Fruit fly (Drosophila melanogaster) whole organism, prepupa: ENCODE results near the gene RpL8.

Experiments used
- Blimp-1 ChIP-seq: fragments of 200-800 bp; sonication (Bioruptor generic); optimal IDR thresholded peaks from 3 replicates; lab custom pipeline; 2017; ENCODE audit warnings: missing biosample characterization, missing genetic modification characterization, mild to moderate bottlenecking, moderate library complexity, missing genetic modification reagents
- CG10631 ChIP-seq: fragments of 200-800 bp; sonication (Bioruptor generic); optimal IDR thresholded peaks from 2 replicates; lab custom pipeline; 2016; ENCODE audit warnings: missing biosample characterization, missing genetic modification characterization
- CG10669 ChIP-seq: fragments of 200-800 bp; sonication (Bioruptor generic); optimal IDR thresholded peaks from 3 replicates; lab custom pipeline; 2018; ENCODE audit warnings: missing biosample characterization, mild to moderate bottlenecking, missing genetic modification characterization, moderate library complexity
- CG11762 ChIP-seq: fragments of 200-800 bp; sonication (Bioruptor generic); optimal IDR thresholded peaks from 3 replicates; lab custom pipeline; 2016; ENCODE audit warnings: missing biosample characterization, missing genetic modification characterization; ENCODE audit not compliant: insufficient read depth
- CG11902 ChIP-seq: fragments of 200-800 bp; sonication (Bioruptor generic); optimal IDR thresholded peaks from 3 replicates; lab custom pipeline; 2016; ENCODE audit warnings: missing biosample characterization, missing genetic modification characterization
- CG15336 ChIP-seq: fragments of 200-800 bp; sonication (Bioruptor generic); IDR thresholded peaks from 2 replicates; pipeline ENCODE4 v1.3.6; 2022; ENCODE audit warnings: missing biosample characterization, missing genetic modification characterization
- CG16779 ChIP-seq: fragments of 200-800 bp; sonication (Bioruptor generic); optimal IDR thresholded peaks from 3 replicates; lab custom pipeline; 2017; ENCODE audit warnings: missing biosample characterization, mild to moderate bottlenecking, missing genetic modification characterization
- CG3032 ChIP-seq: fragments of 200-800 bp; optimal IDR thresholded peaks from 2 replicates; lab custom pipeline; 2019; ENCODE audit warnings: missing biosample characterization, mild to moderate bottlenecking, missing genetic modification characterization, moderate library complexity
- CG31627 ChIP-seq: fragments of 200-800 bp; sonication (Bioruptor generic); optimal IDR thresholded peaks from 3 replicates; lab custom pipeline; 2016; ENCODE audit warnings: missing biosample characterization, missing genetic modification characterization
- CG32006 ChIP-seq: fragments of 200-800 bp; sonication (Bioruptor generic); optimal IDR thresholded peaks from 3 replicates; lab custom pipeline; 2017; ENCODE audit warnings: missing biosample characterization, mild to moderate bottlenecking, missing genetic modification characterization
- CG6163 ChIP-seq: fragments of 200-800 bp; sonication (Bioruptor generic); IDR thresholded peaks from 3 replicates; pipeline ENCODE4 v1.3.6; 2022; ENCODE audit warnings: missing biosample characterization, missing genetic modification characterization
- CG6276 ChIP-seq: fragments of 200-800 bp; sonication (Bioruptor generic); optimal IDR thresholded peaks from 2 replicates; lab custom pipeline; 2017; ENCODE audit warnings: missing biosample characterization, mild to moderate bottlenecking, missing genetic modification characterization
- CG6808 ChIP-seq: fragments of 200-800 bp; sonication (Bioruptor generic); optimal IDR thresholded peaks from 3 replicates; lab custom pipeline; 2017; ENCODE audit warnings: missing biosample characterization, missing genetic modification characterization, mild to moderate bottlenecking, moderate library complexity, missing genetic modification reagents
- CG6854 ChIP-seq: fragments of 200-800 bp; sonication (Bioruptor generic); optimal IDR thresholded peaks from 2 replicates; lab custom pipeline; 2017; ENCODE audit warnings: missing biosample characterization, mild to moderate bottlenecking, missing genetic modification characterization
- CG7368 ChIP-seq: fragments of 200-800 bp; sonication (Bioruptor generic); optimal IDR thresholded peaks from 3 replicates; lab custom pipeline; 2016; ENCODE audit warnings: missing biosample characterization, missing genetic modification characterization
- CG8119 ChIP-seq: fragments of 200-800 bp; sonication (Bioruptor generic); IDR thresholded peaks from 3 replicates; pipeline ENCODE4 v1.3.6; 2022; ENCODE audit warnings: missing biosample characterization, missing genetic modification characterization
- CG8319 ChIP-seq: fragments of 200-800 bp; sonication (Bioruptor generic); optimal IDR thresholded peaks from 3 replicates; lab custom pipeline; 2016; ENCODE audit warnings: missing biosample characterization, missing genetic modification characterization
- CG8632 ChIP-seq: fragments of 200-800 bp; sonication (Bioruptor generic); optimal IDR thresholded peaks from 3 replicates; lab custom pipeline; 2016; ENCODE audit warnings: missing biosample characterization, missing genetic modification characterization
- CG9139 ChIP-seq: fragments of 200-800 bp; sonication (Bioruptor generic); optimal IDR thresholded peaks from 3 replicates; lab custom pipeline; 2017; ENCODE audit warnings: missing biosample characterization, mild to moderate bottlenecking, missing genetic modification characterization
- Eip75B ChIP-seq: fragments of 200-800 bp; sonication (Bioruptor generic); optimal IDR thresholded peaks from 3 replicates; lab custom pipeline; 2016; ENCODE audit warnings: missing biosample characterization, missing genetic modification characterization
- Eip78C ChIP-seq: fragments of 200-800 bp; sonication (Bioruptor generic); peaks from one replicate; lab custom pipeline; 2016; ENCODE audit warnings: missing biosample characterization, missing genetic modification characterization
- Eip93F ChIP-seq: fragments of 200-800 bp; sonication (Bioruptor generic); optimal IDR thresholded peaks from 2 replicates; lab custom pipeline; 2016; ENCODE audit warnings: missing biosample characterization, mild to moderate bottlenecking, missing genetic modification characterization
- Ets21C ChIP-seq: fragments of 200-800 bp; sonication (Bioruptor generic); optimal IDR thresholded peaks from 3 replicates; lab custom pipeline; 2016; ENCODE audit warnings: missing biosample characterization, missing genetic modification characterization
- Gug ChIP-seq: fragments of 200-800 bp; sonication (Bioruptor generic); IDR thresholded peaks from 2 replicates; pipeline ENCODE4 v1.3.6; 2022; ENCODE audit warnings: missing biosample characterization, missing genetic modification characterization
- Hr38 ChIP-seq: sonication (Bioruptor generic); optimal IDR thresholded peaks from 2 replicates; lab custom pipeline; 2016; ENCODE audit warnings: missing biosample characterization, missing genetic modification characterization
- Hr39 ChIP-seq: fragments of 200-800 bp; sonication (Bioruptor generic); optimal IDR thresholded peaks from 2 replicates; lab custom pipeline; 2016; ENCODE audit warnings: missing biosample characterization, missing genetic modification characterization
- Hr4 ChIP-seq: fragments of 200-800 bp; sonication (Bioruptor generic); optimal IDR thresholded peaks from 3 replicates; lab custom pipeline; 2016; ENCODE audit warnings: missing biosample characterization, missing genetic modification characterization
- Lpt ChIP-seq: fragments of 200-800 bp; sonication (Bioruptor generic); optimal IDR thresholded peaks from 3 replicates; lab custom pipeline; 2016; ENCODE audit warnings: missing biosample characterization, missing genetic modification characterization
- OdsH ChIP-seq: fragments of 200-800 bp; sonication (Bioruptor generic); optimal IDR thresholded peaks from 3 replicates; lab custom pipeline; 2016; ENCODE audit warnings: missing biosample characterization, missing genetic modification characterization
- Smox ChIP-seq: fragments of 200-800 bp; sonication (Bioruptor generic); optimal IDR thresholded peaks from 3 replicates; lab custom pipeline; 2016; ENCODE audit warnings: missing biosample characterization, missing genetic modification characterization
- Sox102F ChIP-seq: fragments of 200-800 bp; sonication (Bioruptor generic); optimal IDR thresholded peaks from 2 replicates; lab custom pipeline; 2016; ENCODE audit warnings: missing biosample characterization, mild to moderate bottlenecking, missing genetic modification characterization
- Sox14 ChIP-seq: fragments of 200-800 bp; sonication (Bioruptor generic); optimal IDR thresholded peaks from 3 replicates; lab custom pipeline; 2016; ENCODE audit warnings: missing biosample characterization, missing genetic modification characterization
- Sox15 ChIP-seq: fragments of 200-800 bp; sonication (Bioruptor generic); optimal IDR thresholded peaks from 3 replicates; lab custom pipeline; 2016; ENCODE audit warnings: missing biosample characterization, missing genetic modification characterization
- acj6 ChIP-seq: fragments of 200-800 bp; sonication (Bioruptor generic); optimal IDR thresholded peaks from 3 replicates; lab custom pipeline; 2016; ENCODE audit warnings: missing biosample characterization, missing genetic modification characterization
- cyc ChIP-seq: fragments of 200-800 bp; sonication (Bioruptor generic); optimal IDR thresholded peaks from 3 replicates; lab custom pipeline; 2016; ENCODE audit warnings: missing biosample characterization, missing genetic modification characterization
- dac ChIP-seq: fragments of 200-800 bp; sonication (Bioruptor generic); optimal IDR thresholded peaks from 2 replicates; lab custom pipeline; 2017; ENCODE audit warnings: missing biosample characterization, mild to moderate bottlenecking, missing genetic modification characterization
- eg ChIP-seq: fragments of 200-800 bp; sonication (Bioruptor generic); IDR thresholded peaks from 3 replicates; pipeline ENCODE4 v1.3.6; 2022; ENCODE audit warnings: missing biosample characterization, missing genetic modification characterization
- esn ChIP-seq: fragments of 200-800 bp; sonication (Bioruptor generic); optimal IDR thresholded peaks from 2 replicates; lab custom pipeline; 2016; ENCODE audit warnings: missing biosample characterization, mild to moderate bottlenecking, missing genetic modification characterization, moderate library complexity
- fd59A ChIP-seq: fragments of 200-800 bp; sonication (Bioruptor generic); optimal IDR thresholded peaks from 2 replicates; lab custom pipeline; 2017; ENCODE audit warnings: missing biosample characterization, mild to moderate bottlenecking, missing genetic modification characterization, missing genetic modification reagents
- fd85E ChIP-seq: fragments of 200-800 bp; sonication (Bioruptor generic); optimal IDR thresholded peaks from 3 replicates; lab custom pipeline; 2016; ENCODE audit warnings: missing biosample characterization, missing genetic modification characterization
- lz ChIP-seq: fragments of 200-800 bp; sonication (Bioruptor generic); optimal IDR thresholded peaks from 3 replicates; lab custom pipeline; 2016; ENCODE audit warnings: missing biosample characterization, missing genetic modification characterization
- pdm3 ChIP-seq: fragments of 200-800 bp; sonication (Bioruptor generic); optimal IDR thresholded peaks from 3 replicates; lab custom pipeline; 2016; ENCODE audit warnings: missing biosample characterization, missing genetic modification characterization
- ss ChIP-seq, 2 experiments: fragments of 200-800 bp; sonication (Bioruptor generic); optimal IDR thresholded peaks; 2 replicates in 1 of 2; 3 replicates in 1 of 2; lab custom pipeline; 2017 to 2018; ENCODE audit warnings: mild to moderate bottlenecking in 2 of 2, missing biosample characterization in 2 of 2, missing genetic modification characterization in 2 of 2, moderate library complexity in 1 of 2
- svp ChIP-seq: fragments of 200-800 bp; sonication (Bioruptor generic); peaks from one replicate; lab custom pipeline; 2016; ENCODE audit warnings: missing biosample characterization, missing genetic modification characterization
- topi ChIP-seq: fragments of 200-800 bp; sonication (Bioruptor generic); optimal IDR thresholded peaks from 3 replicates; lab custom pipeline; 2016; ENCODE audit warnings: missing biosample characterization, missing genetic modification characterization
- vri ChIP-seq: fragments of 200-800 bp; sonication (Bioruptor generic); optimal IDR thresholded peaks from 3 replicates; lab custom pipeline; 2016; ENCODE audit warnings: missing biosample characterization, mild to moderate bottlenecking, missing genetic modification characterization

The RpL8 gene

DNA sequence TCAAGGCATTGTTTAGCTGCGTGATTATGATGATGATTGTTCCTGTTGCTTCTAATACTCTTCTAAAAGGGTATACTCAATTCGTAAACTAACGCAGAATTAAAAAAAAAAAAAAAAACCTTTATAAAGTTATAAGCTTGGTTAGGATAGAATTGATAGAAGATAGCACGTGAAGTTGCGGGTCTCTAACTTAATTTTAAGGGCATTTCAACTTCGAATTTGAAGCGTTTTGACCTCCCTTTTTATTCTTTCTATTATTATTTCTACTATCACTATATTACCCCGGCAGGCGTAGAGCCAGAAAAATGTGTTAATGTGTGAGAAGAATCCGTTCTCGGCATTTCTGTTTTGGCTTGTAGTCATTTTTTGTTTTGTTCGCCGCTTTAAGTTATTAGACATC, 8.5 kb upstream of the RpL8 start (continued):
- TF ChIP-seq Sox14 (GFP tag; lab: Kevin White, UChicago) = peak; percentile 45
- TF ChIP-seq acj6 (GFP tag; lab: Kevin White, UChicago) = no peak
- no peak for TF ChIP-seq Hr38 (GFP tag; lab: Kevin White, UChicago)
- TF ChIP-seq svp (GFP tag; lab: Kevin White, UChicago) = peak; percentile 60
- peak; percentile 73 for TF ChIP-seq Eip78C
- peak; percentile 38 for TF ChIP-seq topi (GFP tag; lab: Kevin White, UChicago)
- TF ChIP-seq cyc (GFP tag; lab: Kevin White, UChicago) = peak; percentile 40
- TF ChIP-seq CG10631 (GFP tag; lab: Kevin White, UChicago) = peak; percentile 33
- peak; percentile 79 for TF ChIP-seq CG32006
- TF ChIP-seq Blimp-1 (GFP tag; lab: Kevin White, UChicago) = no peak
- no peak for TF ChIP-seq CG6854 (GFP tag; lab: Kevin White, UChicago)
- no peak for TF ChIP-seq CG11902 (GFP tag; lab: Kevin White, UChicago)
- no peak for TF ChIP-seq CG8319 (GFP tag; lab: Kevin White, UChicago)
- peak; percentile 12 for TF ChIP-seq dac (GFP tag; lab: Kevin White, UChicago)
- TF ChIP-seq CG6276 (GFP tag; lab: Kevin White, UChicago) = peak; percentile 70
- TF ChIP-seq CG3032 = no peak
- peak; percentile 66 for TF ChIP-seq Lpt (GFP tag; lab: Kevin White, UChicago)
- TF ChIP-seq CG6808 (GFP tag; lab: Kevin White, UChicago) = no peak
- peak; percentile 74 for TF ChIP-seq CG6163
- no peak for TF ChIP-seq CG9139

DNA sequence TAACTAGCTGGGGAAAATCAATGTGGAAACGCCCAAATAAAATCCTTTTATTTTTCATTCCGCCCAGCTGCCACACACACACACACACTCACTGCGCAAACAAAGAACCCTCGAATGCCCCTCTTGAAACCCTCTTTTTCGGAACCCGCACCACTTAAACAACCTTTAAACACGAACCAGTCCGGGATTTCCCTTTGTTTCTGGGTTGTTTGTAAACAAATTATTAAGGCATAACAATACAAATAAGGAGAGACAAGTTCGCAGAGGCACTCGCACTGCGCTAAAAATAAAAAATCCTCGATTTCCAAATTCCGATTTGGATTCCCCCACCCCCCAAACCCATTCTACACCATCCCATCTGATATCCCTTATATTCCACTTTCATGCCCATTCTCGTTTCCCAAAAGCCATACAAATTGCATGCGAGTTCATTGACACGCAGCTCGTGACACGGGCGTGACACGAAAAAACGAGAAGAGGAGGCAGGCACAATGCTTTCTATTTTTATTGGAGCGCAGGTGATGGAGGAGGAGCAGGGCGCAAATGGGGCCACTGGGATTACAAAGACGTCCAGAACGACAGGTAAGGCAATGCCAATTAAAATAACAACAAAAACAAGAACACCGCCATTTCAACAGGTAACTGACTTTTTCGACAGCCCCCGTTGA, 7.6 kb upstream of the RpL8 start:
- TF ChIP-seq CG31627 (no peak), Hr38 (GFP tag; lab: Kevin White, UChicago) (no peak), Eip78C (peak; percentile 21), Hr4 (GFP tag; lab: Kevin White, UChicago) (no peak), Hr39 (GFP tag; lab: Kevin White, UChicago) (no peak), lz (GFP tag; lab: Kevin White, UChicago) (no peak), Lpt (GFP tag; lab: Kevin White, UChicago) (no peak), Sox102F (GFP tag; lab: Kevin White, UChicago) (peak; percentile 13), CG9139 (no peak), Ets21C (GFP tag; lab: Kevin White, UChicago) (no peak), fd85E (GFP tag; lab: Kevin White, UChicago) (no peak), Sox15 (no peak), eg (no peak), Blimp-1 (GFP tag; lab: Kevin White, UChicago) (no peak), svp (GFP tag; lab: Kevin White, UChicago) (peak; percentile 64), CG15336 (no peak)

- TF ChIP-seq Blimp-1 (GFP tag; lab: Kevin White, UChicago) (peak; percentile 29), CG10669 (GFP tag; lab: Kevin White, UChicago) (peak; percentile 67), fd59A (GFP tag; lab: Kevin White, UChicago) (peak; percentile 36), Hr39 (GFP tag; lab: Kevin White, UChicago) (peak; percentile 72), CG8632 (GFP tag; lab: Kevin White, UChicago) (peak; percentile 69), Smox (GFP tag; lab: Kevin White, UChicago) (peak; percentile 56), dac (GFP tag; lab: Kevin White, UChicago) (peak; percentile 84), CG7368 (GFP tag; lab: Kevin White, UChicago) (peak; percentile 52), CG6276 (GFP tag; lab: Kevin White, UChicago) (peak; percentile 88), OdsH (GFP tag; lab: Kevin White, UChicago) (peak; percentile 76), ss (GFP tag; optimal IDR thresholded peaks at IDR 0.05; lab: Kevin White, UChicago) (peak in 1 of 2 experiments; percentile 33), pdm3 (GFP tag; lab: Kevin White, UChicago) (peak; percentile 70), Eip75B (peak; percentile 46), Hr4 (GFP tag; lab: Kevin White, UChicago) (peak; percentile 89), esn (GFP tag; lab: Kevin White, UChicago) (peak; percentile 73), Gug (peak; percentile 71), CG9139 (no peak), vri (GFP tag; lab: Kevin White, UChicago) (peak; percentile 56), cyc (GFP tag; lab: Kevin White, UChicago) (peak; percentile 79), CG8119 (GFP tag; lab: Robert Waterston, UW) (peak; percentile 96), Eip78C (peak; percentile 85), CG6808 (GFP tag; lab: Kevin White, UChicago) (peak; percentile 59), Eip93F (peak; percentile 26), CG11762 (GFP tag; lab: Kevin White, UChicago) (peak; percentile 59), CG32006 (peak; percentile 93), CG16779 (no peak)
Measured at dm6 chr3L:2581343-2581825, 5.9 kb upstream of the RpL8 start.
